Fruit fly (Drosophila melanogaster) whole organism, embryonic: Measurements from ENCODE around the gene Polr1D.

Source experiments
- Adf1 ChIP-seq: fragments of 200-800 bp; sonication (Bioruptor generic); IDR thresholded peaks from 2 replicates; pipeline ENCODE4 v1.3.6; 2022; ENCODE audit warnings: missing biosample characterization, missing genetic modification characterization
- Bteb2 ChIP-seq: fragments of 200-800 bp; sonication (Bioruptor generic); optimal IDR thresholded peaks from 2 replicates; lab custom pipeline; 2016; ENCODE audit warnings: missing biosample characterization, missing genetic modification characterization
- CG10959 ChIP-seq: fragments of 200-800 bp; sonication (Bioruptor generic); IDR thresholded peaks from 2 replicates; pipeline ENCODE4 v1.3.6; 2022; ENCODE audit warnings: missing biosample characterization, missing genetic modification characterization
- CG12071 ChIP-seq: fragments of 200-800 bp; sonication (Bioruptor generic); optimal IDR thresholded peaks from 3 replicates; lab custom pipeline; 2018; ENCODE audit warnings: missing biosample characterization, mild to moderate bottlenecking, missing genetic modification characterization
- CG12659 ChIP-seq: fragments of 200-800 bp; sonication (Bioruptor generic); optimal IDR thresholded peaks from 3 replicates; lab custom pipeline; 2017; ENCODE audit warnings: mild to moderate bottlenecking, missing biosample characterization, missing genetic modification reagents, missing genetic modification characterization
- CG13424 ChIP-seq: fragments of 200-800 bp; sonication (Bioruptor generic); optimal IDR thresholded peaks from 2 replicates; lab custom pipeline; 2019; ENCODE audit warnings: missing biosample characterization, mild to moderate bottlenecking, missing genetic modification characterization, moderate library complexity
- CG13624 ChIP-seq: fragments of 200-800 bp; sonication (Bioruptor generic); optimal IDR thresholded peaks from 2 replicates; lab custom pipeline; 2016; ENCODE audit warnings: missing biosample characterization, missing genetic modification characterization
- CG16779 ChIP-seq: fragments of 200-800 bp; sonication (Bioruptor generic); IDR thresholded peaks from 2 replicates; pipeline ENCODE4 v1.3.6; 2022; ENCODE audit warnings: missing biosample characterization, missing genetic modification characterization
- CG17568 ChIP-seq: fragments of 200-800 bp; sonication (Bioruptor generic); optimal IDR thresholded peaks from 2 replicates; lab custom pipeline; 2018; ENCODE audit warnings: missing biosample characterization, mild to moderate bottlenecking, missing genetic modification characterization, moderate library complexity
- CG18619 ChIP-seq: fragments of 200-800 bp; sonication (Bioruptor generic); optimal IDR thresholded peaks from 3 replicates; lab custom pipeline; 2017; ENCODE audit warnings: missing biosample characterization, mild to moderate bottlenecking, missing genetic modification characterization
- CG2889 ChIP-seq: fragments of 200-800 bp; sonication (Bioruptor generic); IDR thresholded peaks from 3 replicates; pipeline ENCODE4 v1.3.6; 2022; ENCODE audit warnings: missing biosample characterization, missing genetic modification characterization
- CG33213 ChIP-seq: fragments of 200-800 bp; sonication (Bioruptor generic); optimal IDR thresholded peaks from 3 replicates; lab custom pipeline; 2016; ENCODE audit warnings: missing biosample characterization, missing genetic modification characterization
- CG4854 ChIP-seq: fragments of 200-800 bp; sonication (Bioruptor generic); optimal IDR thresholded peaks from 2 replicates; lab custom pipeline; 2016; ENCODE audit warnings: missing biosample characterization, missing genetic modification characterization, inconsistent platforms
- CG6791 ChIP-seq: fragments of 200-800 bp; sonication (Bioruptor generic); IDR thresholded peaks from 3 replicates; pipeline ENCODE4 v1.3.6; 2022; ENCODE audit warnings: missing biosample characterization, missing genetic modification characterization; ENCODE audit not compliant: partially characterized antibody
- CG7987 ChIP-seq: fragments of 200-800 bp; sonication (Bioruptor generic); optimal IDR thresholded peaks from 2 replicates; lab custom pipeline; 2018; ENCODE audit warnings: missing biosample characterization, mild to moderate bottlenecking, missing genetic modification characterization, moderate library complexity
- CG8478 ChIP-seq: fragments of >200 bp; optimal IDR thresholded peaks from 2 replicates; lab custom pipeline; 2018
- CG9727 ChIP-seq: fragments of 200-800 bp; sonication (Bioruptor generic); optimal IDR thresholded peaks from 3 replicates; lab custom pipeline; 2017; ENCODE audit warnings: missing biosample characterization, mild to moderate bottlenecking, missing genetic modification characterization
- CG9932 ChIP-seq: fragments of 200-800 bp; sonication (Bioruptor generic); IDR thresholded peaks from 2 replicates; pipeline ENCODE4 v1.3.6; 2022; ENCODE audit warnings: missing biosample characterization, missing genetic modification characterization
- CTCF ChIP-seq: fragments of 200-800 bp; sonication (Bioruptor generic); optimal IDR thresholded peaks from 2 replicates; lab custom pipeline; 2017; ENCODE audit warnings: missing biosample characterization, mild to moderate bottlenecking, missing genetic modification characterization, moderate library complexity
- Dip3 ChIP-seq: fragments of 200-800 bp; sonication (Bioruptor generic); optimal IDR thresholded peaks from 3 replicates; lab custom pipeline; 2016; ENCODE audit warnings: missing biosample characterization, missing genetic modification characterization
- Eip74EF ChIP-seq, 2 experiments: fragments of 200-800 bp in 1 of 2; fragments of >200 bp in 1 of 2; sonication (Bioruptor generic) in 1 of 2; optimal IDR thresholded peaks; 2 replicates each; lab custom pipeline; 2017 to 2019; ENCODE audit warnings: missing biosample characterization in 2 of 2, missing genetic modification characterization in 2 of 2, mild to moderate bottlenecking in 1 of 2, moderate library complexity in 1 of 2
- Ets97D ChIP-seq: fragments of 200-800 bp; sonication (Bioruptor generic); optimal IDR thresholded peaks from 3 replicates; lab custom pipeline; 2016; ENCODE audit warnings: missing biosample characterization, missing genetic modification characterization
- Fer2 ChIP-seq: fragments of 200-800 bp; sonication (Bioruptor generic); optimal IDR thresholded peaks from 2 replicates; lab custom pipeline; 2018; ENCODE audit warnings: missing biosample characterization, mild to moderate bottlenecking, missing genetic modification characterization, moderate library complexity
- Lhr ChIP-seq: fragments of 200-800 bp; sonication (Bioruptor generic); optimal IDR thresholded peaks from 3 replicates; lab custom pipeline; 2017; ENCODE audit warnings: mild to moderate bottlenecking, missing biosample characterization, missing genetic modification reagents, missing genetic modification characterization
- MBD-R2 ChIP-seq: fragments of 200-800 bp; sonication (Bioruptor generic); IDR thresholded peaks from 2 replicates; pipeline ENCODE4 v1.3.6; 2022; ENCODE audit warnings: missing biosample characterization, missing genetic modification characterization
- MESR4 ChIP-seq: fragments of 200-800 bp; sonication (Bioruptor generic); optimal IDR thresholded peaks from 2 replicates; lab custom pipeline; 2018; ENCODE audit warnings: missing biosample characterization, mild to moderate bottlenecking, missing genetic modification characterization, moderate library complexity
- Mad ChIP-seq: fragments of 200-800 bp; sonication (Bioruptor generic); optimal IDR thresholded peaks from 2 replicates; lab custom pipeline; 2016; ENCODE audit warnings: missing biosample characterization, missing genetic modification characterization
- Meics ChIP-seq: fragments of 200-800 bp; sonication (Bioruptor generic); optimal IDR thresholded peaks from 2 replicates; lab custom pipeline; 2017; ENCODE audit warnings: missing biosample characterization, mild to moderate bottlenecking, missing genetic modification characterization
- Myb ChIP-seq: fragments of 200-800 bp; sonication (Bioruptor generic); optimal IDR thresholded peaks from 2 replicates; lab custom pipeline; 2016; ENCODE audit warnings: missing biosample characterization, missing genetic modification characterization
- NC2α ChIP-seq: fragments of 200-800 bp; sonication (Bioruptor generic); optimal IDR thresholded peaks from 2 replicates; lab custom pipeline; 2016; ENCODE audit warnings: missing biosample characterization, missing genetic modification characterization
- NFAT ChIP-seq: fragments of 200-800 bp; sonication (Bioruptor generic); IDR thresholded peaks from 2 replicates; pipeline ENCODE4 v1.3.6; 2022; ENCODE audit warnings: missing biosample characterization, missing genetic modification characterization
- Oaz ChIP-seq: fragments of 200-800 bp; sonication (Bioruptor generic); IDR thresholded peaks from 2 replicates; pipeline ENCODE4 v1.3.6; 2022; ENCODE audit warnings: missing biosample characterization, missing genetic modification characterization
- Sox100B ChIP-seq: fragments of 200-800 bp; sonication (Bioruptor generic); optimal IDR thresholded peaks from 3 replicates; lab custom pipeline; 2018; ENCODE audit warnings: missing biosample characterization, mild to moderate bottlenecking, missing genetic modification characterization
- Ssrp ChIP-seq: fragments of 200-800 bp; sonication (Bioruptor generic); optimal IDR thresholded peaks from 2 replicates; lab custom pipeline; 2018; ENCODE audit warnings: missing biosample characterization, mild to moderate bottlenecking, missing genetic modification characterization, moderate library complexity
- Usf ChIP-seq: fragments of 200-800 bp; sonication (Bioruptor generic); optimal IDR thresholded peaks from 2 replicates; lab custom pipeline; 2017; ENCODE audit warnings: missing genotype, missing biosample characterization, missing genetic modification characterization
- ara ChIP-seq: fragments of 200-800 bp; sonication (Bioruptor generic); IDR thresholded peaks from 2 replicates; pipeline ENCODE4 v1.3.6; 2022; ENCODE audit warnings: missing biosample characterization, missing genetic modification characterization
- ase ChIP-seq: fragments of 200-800 bp; sonication (Bioruptor generic); IDR thresholded peaks from 3 replicates; pipeline ENCODE4 v1.3.6; 2022; ENCODE audit warnings: missing biosample characterization, missing genetic modification characterization
- bigmax ChIP-seq: fragments of 200-800 bp; sonication (Bioruptor generic); optimal IDR thresholded peaks from 2 replicates; lab custom pipeline; 2018; ENCODE audit warnings: missing biosample characterization, mild to moderate bottlenecking, missing genetic modification characterization
- cad ChIP-seq: fragments of >200 bp; optimal IDR thresholded peaks from 2 replicates; lab custom pipeline; 2017; ENCODE audit warnings: missing biosample characterization, missing genetic modification characterization
- chm ChIP-seq: fragments of 200-800 bp; sonication (Bioruptor generic); IDR thresholded peaks from 2 replicates; pipeline ENCODE4 v1.3.6; 2022; ENCODE audit warnings: missing biosample characterization, missing genetic modification characterization
- eve ChIP-seq, 2 experiments: fragments of >200 bp; optimal IDR thresholded peaks; 2 replicates each; lab custom pipeline; 2017; ENCODE audit warnings: missing biosample characterization in 2 of 2, missing genetic modification characterization in 2 of 2
- fd102C ChIP-seq: fragments of 200-800 bp; sonication (Bioruptor generic); optimal IDR thresholded peaks from 2 replicates; lab custom pipeline; 2018; ENCODE audit warnings: missing biosample characterization, mild to moderate bottlenecking, missing genetic modification characterization, moderate library complexity
- gcm ChIP-seq: fragments of 200-800 bp; sonication (Bioruptor generic); optimal IDR thresholded peaks from 2 replicates; lab custom pipeline; 2019; ENCODE audit warnings: missing biosample characterization, mild to moderate bottlenecking, missing genetic modification characterization, moderate library complexity
- hkb ChIP-seq, 2 experiments: fragments of 200-800 bp in 1 of 2; fragments of >200 bp in 1 of 2; sonication (Bioruptor generic) in 1 of 2; IDR thresholded peaks in 1 of 2; optimal IDR thresholded peaks in 1 of 2; 2 replicates each; pipeline versions ENCODE4 v1.3.6 to Lab custom; 2017 to 2022; ENCODE audit warnings: missing biosample characterization in 1 of 2, missing genetic modification characterization in 1 of 2
- insv ChIP-seq, 2 experiments: fragments of 200-800 bp; sonication (Bioruptor generic); optimal IDR thresholded peaks; 3 replicates each; lab custom pipeline; 2016 to 2018; ENCODE audit warnings: missing biosample characterization in 2 of 2, missing genetic modification characterization in 2 of 2
- row ChIP-seq: fragments of 200-800 bp; sonication (Bioruptor generic); IDR thresholded peaks from 3 replicates; pipeline ENCODE4 v1.3.6; 2022; ENCODE audit warnings: missing biosample characterization, missing genetic modification characterization
- salm ChIP-seq: fragments of 200-800 bp; sonication (Bioruptor generic); optimal IDR thresholded peaks from 2 replicates; lab custom pipeline; 2018; ENCODE audit warnings: missing biosample characterization, mild to moderate bottlenecking, missing genetic modification characterization
- sr ChIP-seq: fragments of 200-800 bp; sonication (Bioruptor generic); IDR thresholded peaks from 3 replicates; pipeline ENCODE4 v1.3.6; 2022; ENCODE audit warnings: missing biosample characterization, missing genetic modification characterization
- tio ChIP-seq: fragments of 200-800 bp; sonication (Bioruptor generic); optimal IDR thresholded peaks from 2 replicates; lab custom pipeline; 2017; ENCODE audit warnings: missing biosample characterization, missing genetic modification characterization, inconsistent platforms
- zen2 ChIP-seq: fragments of 200-800 bp; sonication (Bioruptor generic); IDR thresholded peaks from 3 replicates; pipeline ENCODE4 v1.3.6; 2022; ENCODE audit warnings: missing biosample characterization, missing genetic modification characterization; ENCODE audit not compliant: partially characterized antibody

Polr1D gene

dm6 chr2L:19158005-19158666 lies 23.1 kb upstream of the Polr1D start (continued):
- TF ChIP-seq zen2 (no peak), Usf (no peak), insv (GFP tag; optimal IDR thresholded peaks at IDR 0.05; lab: Kevin White, UChicago) (peak in 1 of 2 experiments; percentile 64), Adf1 (peak; percentile 60; the same call in 1 of the 2 replicates), CG12071 (peak; percentile 53), Eip74EF (GFP tag; optimal IDR thresholded peaks at IDR 0.05; lab: Kevin White, UChicago) (peak in 1 of 2 experiments; percentile 76), Ssrp (tag; lab: Kevin White, UChicago) (no peak), row (GFP tag; lab: Robert Waterston, UW) (peak; percentile 24; the same call in 1 of the 3 replicates), Sox100B (GFP tag; lab: Kevin White, UChicago) (no peak), sr (GFP tag; lab: Robert Waterston, UW) (no peak), CG9727 (GFP tag; lab: Kevin White, UChicago) (peak; percentile 17), CG16779 (GFP tag; lab: Robert Waterston, UW) (no peak), Meics (GFP tag; lab: Kevin White, UChicago) (peak; percentile 46), salm (tag; lab: Kevin White, UChicago) (no peak), Fer2 (tag; lab: Kevin White, UChicago) (no peak), CG12659 (GFP tag; lab: Kevin White, UChicago) (peak; percentile 29), fd102C (peak; percentile 19), Ets97D (GFP tag; lab: Kevin White, UChicago) (no peak), Myb (GFP tag; lab: Kevin White, UChicago) (no peak), CG18619 (GFP tag; lab: Kevin White, UChicago) (no peak), CG13424 (tag; lab: Kevin White, UChicago) (no peak), CG7987 (peak; percentile 67), bigmax (GFP tag; lab: Kevin White, UChicago) (peak; percentile 39), CG10959 (GFP tag; lab: Robert Waterston, UW) (no peak), ara (GFP tag; lab: Robert Waterston, UW) (peak; percentile 34; the same call in 1 of the 2 replicates), MBD-R2 (GFP tag; lab: Robert Waterston, UW) (no peak), NFAT (peak; percentile 20; the same call in 1 of the 2 replicates), CG4854 (GFP tag; lab: Kevin White, UChicago) (no peak), Oaz (GFP tag; lab: Robert Waterston, UW) (no peak), CG2889 (no peak), Lhr (GFP tag; lab: Kevin White, UChicago) (no peak), gcm (GFP tag; lab: Kevin White, UChicago) (peak; percentile 33), Bteb2 (GFP tag; lab: Kevin White, UChicago) (peak; percentile 44), chm (GFP tag; lab: Robert Waterston, UW) (peak; percentile 77), CG13624 (GFP tag; lab: Kevin White, UChicago) (no peak), Dip3 (GFP tag; lab: Kevin White, UChicago) (peak; percentile 9), CG6791 (GFP tag; lab: Robert Waterston, UW) (0 out of 3 replicates have a peak, but pooled peaks have one; percentile 5), hkb (optimal IDR thresholded peaks at IDR 0.05; lab: Kevin White, UChicago) (no peak), hkb (GFP tag; IDR thresholded peaks at IDR 0.05; lab: Robert Waterston, UW) (0 out of 2 replicates have a peak, but pooled peaks have one; percentile 13), CG17568 (GFP tag; lab: Kevin White, UChicago) (peak; percentile 58), cad (peak; percentile 36), CG9932 (GFP tag; lab: Robert Waterston, UW) (no peak), NC2α (GFP tag; lab: Kevin White, UChicago) (peak; percentile 0), ase (GFP tag; lab: Robert Waterston, UW) (no peak), tio (no peak), CG33213 (peak; percentile 40), Mad (GFP tag; lab: Kevin White, UChicago) (no peak), CG8478 (lab: Kevin White, UChicago) (no peak), CTCF (GFP tag; lab: Kevin White, UChicago) (no peak), eve (GFP tag; optimal IDR thresholded peaks at IDR 0.05; lab: Kevin White, UChicago) (no peak), MESR4 (GFP tag; lab: Kevin White, UChicago) (no peak)
